Worm (Caenorhabditis elegans) whole organism, L2 larva: ENCODE measurements around the gene F54H12.7.

ENCODE experiments used
- C34F6.9 ChIP-seq: fragments of 150-350 bp; optimal IDR thresholded peaks from 2 replicates; lab custom pipeline; 2014; ENCODE audit warnings: missing biosample characterization, missing genetic modification characterization
- F13H6.1 ChIP-seq: sonication (generic microtip); optimal IDR thresholded peaks from 2 replicates; lab custom pipeline; 2016; ENCODE audit warnings: missing genetic modification characterization, missing compliant biosample characterization
- R02D3.7 ChIP-seq: fragments of 150-350 bp; optimal IDR thresholded peaks from 2 replicates; lab custom pipeline; 2014; ENCODE audit warnings: missing biosample characterization, missing genetic modification characterization
- Y55F3AM.14 ChIP-seq: fragments of 200-800 bp; sonication (Bioruptor generic); optimal IDR thresholded peaks from 2 replicates; lab custom pipeline; 2018; ENCODE audit warnings: mild to moderate bottlenecking, missing genetic modification characterization, missing compliant biosample characterization
- ZK546.5 ChIP-seq: sonication (generic microtip); optimal IDR thresholded peaks from 2 replicates; lab custom pipeline; 2017; ENCODE audit warnings: missing biosample characterization, missing genetic modification characterization
- alr-1 ChIP-seq: fragments of 150-350 bp; optimal IDR thresholded peaks from 2 replicates; lab custom pipeline; 2014; ENCODE audit warnings: missing biosample characterization, missing genetic modification characterization
- aly-2 ChIP-seq: fragments of 150-350 bp; optimal IDR thresholded peaks from 2 replicates; lab custom pipeline; 2014; ENCODE audit warnings: missing biosample characterization, missing genetic modification characterization
- ama-1 ChIP-seq: fragments of 150-350 bp; optimal IDR thresholded peaks from 2 replicates; lab custom pipeline; 2018; ENCODE audit warnings: inconsistent platforms
- blmp-1 ChIP-seq: sonication (generic microtip); optimal IDR thresholded peaks from 2 replicates; lab custom pipeline; 2017; ENCODE audit warnings: missing genetic modification characterization, mild to moderate bottlenecking, missing compliant biosample characterization, antibody characterized with exemption, moderate library complexity; ENCODE audit not compliant: insufficient read depth
- ceh-16 ChIP-seq: fragments of 150-350 bp; optimal IDR thresholded peaks from 2 replicates; lab custom pipeline; 2014; ENCODE audit warnings: missing biosample characterization, missing genetic modification characterization
- ceh-82 ChIP-seq: fragments of 150-350 bp; optimal IDR thresholded peaks from 2 replicates; lab custom pipeline; 2014; ENCODE audit warnings: missing biosample characterization, missing genetic modification characterization
- crh-2 ChIP-seq: sonication (generic microtip); optimal IDR thresholded peaks from 2 replicates; lab custom pipeline; 2017; ENCODE audit warnings: missing biosample characterization, missing genetic modification characterization
- dmd-4 ChIP-seq: sonication (generic microtip); optimal IDR thresholded peaks from 2 replicates; lab custom pipeline; 2017; ENCODE audit warnings: missing biosample characterization, missing genetic modification characterization
- egl-27 ChIP-seq: sonication (generic microtip); optimal IDR thresholded peaks from 3 replicates; lab custom pipeline; 2017; ENCODE audit warnings: missing biosample characterization, missing genetic modification reagents, missing genetic modification characterization
- elt-1 ChIP-seq: fragments of 150-350 bp; optimal IDR thresholded peaks from 2 replicates; lab custom pipeline; 2014; ENCODE audit warnings: missing biosample characterization, missing genetic modification characterization
- elt-3 ChIP-seq: sonication (generic microtip); optimal IDR thresholded peaks from 2 replicates; lab custom pipeline; 2017; ENCODE audit warnings: missing biosample characterization, missing genetic modification characterization
- fos-1 ChIP-seq: fragments of 150-350 bp; optimal IDR thresholded peaks from 2 replicates; lab custom pipeline; 2014; ENCODE audit warnings: missing biosample characterization, missing genetic modification characterization
- gmeb-1 ChIP-seq: fragments of 150-350 bp; optimal IDR thresholded peaks from 2 replicates; lab custom pipeline; 2014; ENCODE audit warnings: missing biosample characterization, missing genetic modification characterization
- lin-11 ChIP-seq: fragments of 150-350 bp; sonication (generic microtip); optimal IDR thresholded peaks from 2 replicates; lab custom pipeline; 2014; ENCODE audit warnings: missing biosample characterization, missing genetic modification characterization, inconsistent platforms, mixed read lengths
- lin-13 ChIP-seq: fragments of 150-350 bp; optimal IDR thresholded peaks from 2 replicates; lab custom pipeline; 2014; ENCODE audit warnings: missing biosample characterization, missing genetic modification reagents, missing genetic modification characterization
- lin-39 ChIP-seq: fragments of 150-350 bp; optimal IDR thresholded peaks from 2 replicates; lab custom pipeline; 2014; ENCODE audit warnings: missing biosample characterization, missing genetic modification reagents, missing genetic modification characterization
- lsy-2 ChIP-seq, 2 experiments: fragments of 150-350 bp in 1 of 2; sonication (generic microtip) in 1 of 2; optimal IDR thresholded peaks; 2 replicates each; lab custom pipeline; 2014 to 2017; ENCODE audit warnings: missing biosample characterization in 2 of 2, missing genetic modification characterization in 2 of 2
- mab-5 ChIP-seq: fragments of 150-350 bp; optimal IDR thresholded peaks from 2 replicates; lab custom pipeline; 2014; ENCODE audit warnings: missing biosample characterization, missing genetic modification characterization
- mbf-1 ChIP-seq: sonication (generic microtip); optimal IDR thresholded peaks from 2 replicates; lab custom pipeline; 2017; ENCODE audit warnings: missing biosample characterization, missing genetic modification characterization
- nhr-10 ChIP-seq: sonication (generic microtip); optimal IDR thresholded peaks from 2 replicates; lab custom pipeline; 2017; ENCODE audit warnings: missing biosample characterization, missing genetic modification characterization
- nhr-11 ChIP-seq: fragments of 150-350 bp; optimal IDR thresholded peaks from 2 replicates; lab custom pipeline; 2014; ENCODE audit warnings: missing biosample characterization, missing genetic modification characterization
- nhr-129 ChIP-seq: fragments of 150-350 bp; optimal IDR thresholded peaks from 2 replicates; lab custom pipeline; 2014; ENCODE audit warnings: missing biosample characterization, missing genetic modification characterization
- nhr-23 ChIP-seq: fragments of 150-350 bp; optimal IDR thresholded peaks from 2 replicates; lab custom pipeline; 2014; ENCODE audit warnings: missing biosample characterization, missing genetic modification reagents, missing genetic modification characterization
- nhr-237 ChIP-seq: fragments of 150-350 bp; optimal IDR thresholded peaks from 2 replicates; lab custom pipeline; 2014; ENCODE audit warnings: missing biosample characterization, missing genetic modification characterization
- nhr-25 ChIP-seq: fragments of 150-350 bp; sonication (generic microtip); optimal IDR thresholded peaks from 3 replicates; lab custom pipeline; 2014; ENCODE audit warnings: missing biosample characterization, missing genetic modification characterization
- nhr-6 ChIP-seq: fragments of 150-350 bp; optimal IDR thresholded peaks from 2 replicates; lab custom pipeline; 2014; ENCODE audit warnings: missing biosample characterization, missing genetic modification characterization
- peb-1 ChIP-seq: fragments of 150-350 bp; optimal IDR thresholded peaks from 2 replicates; lab custom pipeline; 2014; ENCODE audit warnings: missing biosample characterization, missing genetic modification characterization
- sma-3 ChIP-seq: sonication (generic microtip); optimal IDR thresholded peaks from 2 replicates; lab custom pipeline; 2016; ENCODE audit warnings: missing genetic modification reagents, missing genetic modification characterization, missing compliant biosample characterization
- unc-39 ChIP-seq: fragments of 150-350 bp; optimal IDR thresholded peaks from 2 replicates; lab custom pipeline; 2014; ENCODE audit warnings: missing biosample characterization, missing genetic modification characterization
- unc-62 ChIP-seq: fragments of 150-350 bp; optimal IDR thresholded peaks from 2 replicates; lab custom pipeline; 2014; ENCODE audit warnings: missing biosample characterization, missing genetic modification reagents, missing genetic modification characterization
- zag-1 ChIP-seq: fragments of 150-350 bp; optimal IDR thresholded peaks from 2 replicates; lab custom pipeline; 2014; ENCODE audit warnings: missing biosample characterization, missing genetic modification characterization
- ztf-1 ChIP-seq: fragments of 200-800 bp; sonication (Bioruptor generic); conservative IDR thresholded peaks from 2 replicates; pipeline ENCODE4 v1.3.6; 2022; ENCODE audit warnings: missing genetic modification characterization, missing compliant biosample characterization
- ztf-11 ChIP-seq: sonication (generic microtip); optimal IDR thresholded peaks from 2 replicates; lab custom pipeline; 2017; ENCODE audit warnings: missing biosample characterization, missing genetic modification characterization
- ztf-4 ChIP-seq: fragments of 150-350 bp; optimal IDR thresholded peaks from 2 replicates; lab custom pipeline; 2014; ENCODE audit warnings: missing biosample characterization, missing genetic modification characterization

The F54H12.7 gene

ce11 chrIII:7940819-7941218 lies 28.3 kb upstream of the F54H12.7 start, which contains the start of gene C29E4.12 (continued):
- no peak for TF ChIP-seq fos-1
- TF ChIP-seq unc-62 (GFP tag; lab: Kevin White, UChicago) = no peak
- TF ChIP-seq Y55F3AM.14 (GFP tag; lab: Kevin White, UChicago) = no peak
- peak; percentile 70 for TF ChIP-seq lin-11
- peak; percentile 49 for TF ChIP-seq crh-2 (tag; lab: Kevin White, UChicago)
- TF ChIP-seq nhr-129 = peak; percentile 64
- peak; percentile 97 for TF ChIP-seq gmeb-1 (tag; lab: Kevin White, UChicago)
- peak; percentile 20 for TF ChIP-seq R02D3.7 (tag; lab: Kevin White, UChicago)
- peak; percentile 31 for TF ChIP-seq ama-1 (lab: Kevin White, UChicago)
- no peak for TF ChIP-seq unc-39 (tag; lab: Kevin White, UChicago)
- TF ChIP-seq F13H6.1 (tag; lab: Kevin White, UChicago) = peak; percentile 46
- TF ChIP-seq ztf-4 (tag; lab: Kevin White, UChicago) = no peak
- TF ChIP-seq, all 48 proteins: peak for 17

- TF ChIP-seq mbf-1 (tag; lab: Kevin White, UChicago) (no peak), C34F6.9 (tag; lab: Kevin White, UChicago) (no peak), ZK546.5 (tag; lab: Kevin White, UChicago) (no peak), elt-1 (tag; lab: Kevin White, UChicago) (no peak), ztf-11 (tag; lab: Kevin White, UChicago) (no peak), blmp-1 (tag; lab: Kevin White, UChicago) (no peak), nhr-11 (tag; lab: Kevin White, UChicago) (no peak), lin-39 (tag; lab: Kevin White, UChicago) (no peak), sma-3 (GFP tag; lab: Kevin White, UChicago) (no peak), nhr-6 (no peak), peb-1 (tag; lab: Kevin White, UChicago) (no peak), unc-62 (GFP tag; lab: Kevin White, UChicago) (no peak), gmeb-1 (tag; lab: Kevin White, UChicago) (no peak), ama-1 (lab: Kevin White, UChicago) (no peak), ceh-16 (no peak), nhr-25 (tag; lab: Kevin White, UChicago) (no peak), nhr-237 (tag; lab: Kevin White, UChicago) (no peak)
- TF ChIP-seq, all 48 proteins: peak for 0
Observed at ce11 chrIII:7941417-7941816, 27.7 kb upstream of the F54H12.7 start, which contains the start of gene kle-2. kle-2 (plus strand) TSS chrIII:7941717.

ce11 chrIII:7946968-7947491 lies 22.1 kb upstream of the F54H12.7 start, which contains the start of gene gsto-1:
gsto-1 (minus strand) TSS chrIII:7947018.
- TF ChIP-seq blmp-1 (tag; lab: Kevin White, UChicago) = no peak
- peak; percentile 8 for TF ChIP-seq crh-2 (tag; lab: Kevin White, UChicago)
- TF ChIP-seq unc-62 (GFP tag; lab: Kevin White, UChicago) = no peak
- no peak for TF ChIP-seq nhr-237 (tag; lab: Kevin White, UChicago)
- peak; percentile 31 for TF ChIP-seq nhr-129
- TF ChIP-seq zag-1 (tag; lab: Kevin White, UChicago) = no peak
- TF ChIP-seq elt-3 (tag; lab: Kevin White, UChicago) = no peak
- peak; percentile 6 for TF ChIP-seq gmeb-1 (tag; lab: Kevin White, UChicago)
- TF ChIP-seq lin-13 (GFP tag; lab: Kevin White, UChicago) = no peak
- TF ChIP-seq Y55F3AM.14 (GFP tag; lab: Kevin White, UChicago) = no peak
- peak; percentile 26 for TF ChIP-seq fos-1
- no peak for TF ChIP-seq lin-39 (tag; lab: Kevin White, UChicago)

DNA sequence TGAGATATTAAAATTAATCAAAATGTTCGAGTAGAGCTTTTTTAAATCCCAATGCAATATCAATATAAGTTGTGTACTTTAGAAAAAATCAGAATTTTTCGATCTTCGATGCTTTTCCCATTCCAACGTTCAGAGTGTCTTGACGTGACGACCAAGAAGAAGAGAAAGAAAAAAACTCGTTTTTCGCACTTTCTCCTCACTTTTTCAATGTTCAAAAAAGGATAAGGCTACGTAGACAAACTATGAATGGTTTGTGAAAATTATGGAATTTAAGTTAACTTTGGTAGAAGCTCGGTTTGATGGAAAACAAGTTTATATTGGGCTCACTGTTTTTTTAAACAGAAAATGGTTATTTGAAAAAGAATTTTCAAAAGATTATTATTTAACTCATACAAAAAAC lies 21.5 kb upstream of the F54H12.7 start:
- TF ChIP-seq alr-1 (tag; lab: Kevin White, UChicago) = no peak
- TF ChIP-seq mab-5 (tag; lab: Kevin White, UChicago) = no peak
- no peak for TF ChIP-seq nhr-129
- TF ChIP-seq aly-2 (tag; lab: Kevin White, UChicago) = no peak
- TF ChIP-seq nhr-10 (tag; lab: Kevin White, UChicago) = no peak
- TF ChIP-seq fos-1 = no peak
- TF ChIP-seq egl-27 (tag; lab: Kevin White, UChicago) = no peak
- no peak for TF ChIP-seq dmd-4 (tag; lab: Kevin White, UChicago)
- TF ChIP-seq Y55F3AM.14 (GFP tag; lab: Kevin White, UChicago) = no peak
- no peak for TF ChIP-seq nhr-23 (tag; lab: Kevin White, UChicago)
- no peak for TF ChIP-seq elt-1 (tag; lab: Kevin White, UChicago)
- TF ChIP-seq ztf-1 (GFP tag; lab: Robert Waterston, UW) = no peak
- TF ChIP-seq crh-2 (tag; lab: Kevin White, UChicago) = no peak
- TF ChIP-seq ZK546.5 (tag; lab: Kevin White, UChicago) = no peak
- TF ChIP-seq lsy-2 (tag; optimal IDR thresholded peaks at IDR 0.05; lab: Kevin White, UChicago) = no peak
- TF ChIP-seq ceh-82 (tag; lab: Kevin White, UChicago) = no peak
